Worm (Caenorhabditis elegans): ENCODE measurements around the gene smi-1.

The smi-1 gene

ce11 chrIII:1925048-1925537 lies 46.9 kb downstream of the smi-1 start (continued):
- TF ChIP-seq aly-2 (tag; optimal IDR thresholded peaks at IDR 0.05) (no peak), nhr-102 (tag; optimal IDR thresholded peaks at IDR 0.05) (peak; percentile 97), F26F4.8 (GFP tag; conservative IDR thresholded peaks at IDR 0.05) (no peak), sdz-12 (GFP tag; optimal IDR thresholded peaks at IDR 0.05) (no peak), lin-39 (tag; optimal IDR thresholded peaks at IDR 0.05) (no peak), nhr-25 (tag; optimal IDR thresholded peaks at IDR 0.05; ENCODE audit: borderline replicate concordance, insufficient read depth) (peak; percentile 97), lin-13 (GFP tag; optimal IDR thresholded peaks at IDR 0.05) (peak; percentile 82), ctbp-1 (GFP tag; IDR thresholded peaks at IDR 0.05) (peak; percentile 96), daf-19 (GFP tag; conservative IDR thresholded peaks at IDR 0.05) (no peak), ZK546.5 (tag; optimal IDR thresholded peaks at IDR 0.05) (no peak), lin-1 (GFP tag; IDR thresholded peaks at IDR 0.05) (peak; percentile 94), D1046.2 (GFP tag; IDR thresholded peaks at IDR 0.05) (no peak), aha-1 (tag) (peak; percentile 100), F10B5.3 (tag; optimal IDR thresholded peaks at IDR 0.05) (peak; percentile 84), skn-1 (tag; optimal IDR thresholded peaks at IDR 0.05) (no peak), dpl-1 (GFP tag; optimal IDR thresholded peaks at IDR 0.05) (peak; percentile 79), duxl-1 (tag; optimal IDR thresholded peaks at IDR 0.05; ENCODE audit: poor library complexity) (peak; percentile 73), dve-1 (tag; optimal IDR thresholded peaks at IDR 0.05; ENCODE audit: insufficient read depth) (peak; percentile 99), T20F7.1 (GFP tag; optimal IDR thresholded peaks at IDR 0.05) (peak; percentile 89), zfp-3 (GFP tag; conservative IDR thresholded peaks at IDR 0.05) (peak; percentile 87; the same call in 1 of the 2 replicates), daf-8 (GFP tag; IDR thresholded peaks at IDR 0.05) (no peak), mep-1 (tag; optimal IDR thresholded peaks at IDR 0.05) (peak; percentile 97), snpc-4 (tag; optimal IDR thresholded peaks at IDR 0.05) (peak; percentile 14), Y5F2A.4 (GFP tag; optimal IDR thresholded peaks at IDR 0.05) (no peak), F49E8.2 (tag; optimal IDR thresholded peaks at IDR 0.05; ENCODE audit: borderline replicate concordance) (no peak), nhr-6 (tag; optimal IDR thresholded peaks at IDR 0.05) (peak; percentile 93), daf-12 (tag; optimal IDR thresholded peaks at IDR 0.05) (no peak), pqm-1 (tag; optimal IDR thresholded peaks at IDR 0.05) (peak; percentile 71), zip-2 (tag; optimal IDR thresholded peaks at IDR 0.05) (peak; percentile 87), dmd-6 (GFP tag; IDR thresholded peaks at IDR 0.05) (peak; percentile 100), ama-1 (optimal IDR thresholded peaks at IDR 0.05) (no peak), egl-43 (GFP tag; IDR thresholded peaks at IDR 0.05) (peak; percentile 85), F44E2.7 (GFP tag; IDR thresholded peaks at IDR 0.05) (no peak), jun-1 (tag; optimal IDR thresholded peaks at IDR 0.05) (peak; percentile 93), hlh-11 (tag; optimal IDR thresholded peaks at IDR 0.05) (peak; percentile 100), saeg-2 (GFP tag; IDR thresholded peaks at IDR 0.05) (peak; percentile 97), nhr-11 (tag; optimal IDR thresholded peaks at IDR 0.05) (peak; percentile 93), tra-1 (GFP tag; IDR thresholded peaks at IDR 0.05) (peak; percentile 99), arid-1 (GFP tag; conservative IDR thresholded peaks at IDR 0.05) (peak; percentile 75; the same call in 1 of the 2 replicates), unc-39 (tag; optimal IDR thresholded peaks at IDR 0.05) (no peak), gei-8 (GFP tag; optimal IDR thresholded peaks at IDR 0.05) (peak; percentile 99), Y105C5A.15 (GFP tag; IDR thresholded peaks at IDR 0.05) (0 out of 2 replicates have a peak, but pooled peaks have one; percentile 33), spr-3 (GFP tag; optimal IDR thresholded peaks at IDR 0.05) (peak; percentile 80), fkh-10 (GFP tag; optimal IDR thresholded peaks at IDR 0.05) (peak; percentile 76), fos-1 (tag; optimal IDR thresholded peaks at IDR 0.05) (peak; percentile 95), egl-27 (tag; optimal IDR thresholded peaks at IDR 0.05) (peak; percentile 99), Y75B8A.6 (GFP tag; IDR thresholded peaks at IDR 0.05) (peak; percentile 22; the same call in 1 of the 2 replicates), R02D3.7 (tag; optimal IDR thresholded peaks at IDR 0.05) (no peak), set-16 (GFP tag; IDR thresholded peaks at IDR 0.05) (peak; percentile 85), attf-4 (tag; optimal IDR thresholded peaks at IDR 0.05) (no peak), ZK337.2 (GFP tag; IDR thresholded peaks at IDR 0.05) (no peak), lsy-2 (tag; optimal IDR thresholded peaks at IDR 0.05) (peak; percentile 83 to 93)

Measured in whole organism, L4 larva.